Fruit fly (Drosophila melanogaster): ENCODE measurements around the gene CG4230.

Gene CG4230

DNA sequence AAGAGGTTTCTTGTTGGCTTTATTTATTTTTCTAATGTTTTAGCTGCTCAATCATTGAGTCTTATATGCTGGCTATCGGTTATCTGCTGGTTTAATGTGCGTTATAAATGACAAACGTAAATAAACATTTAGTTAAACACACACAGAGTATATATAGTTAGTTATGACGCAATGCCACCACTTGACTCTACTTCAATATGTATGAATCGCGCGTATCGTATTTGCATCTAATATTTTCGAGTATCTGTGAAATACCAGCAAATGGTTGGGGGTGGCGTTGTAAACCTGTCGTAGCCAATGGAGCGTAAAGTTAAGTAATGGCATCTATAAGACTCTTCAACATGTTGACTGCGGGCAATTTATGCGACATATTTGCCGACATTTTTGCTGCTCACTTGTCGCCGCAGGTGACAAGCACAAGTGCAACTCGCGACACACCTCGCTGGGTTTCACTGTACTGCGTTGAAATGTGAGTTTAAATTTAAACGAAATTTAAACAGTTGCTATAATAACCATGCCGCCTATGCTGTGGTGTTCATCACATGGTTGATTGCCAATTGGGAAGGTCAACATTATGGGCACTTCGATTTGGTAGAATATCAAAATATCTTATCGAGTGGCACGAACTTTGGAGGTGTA is 17.6 kb downstream of the CG4230 start:
- no peak for TF ChIP-seq fd59A (GFP tag; optimal IDR thresholded peaks at IDR 0.05)
- TF ChIP-seq fkh (GFP tag; optimal IDR thresholded peaks at IDR 0.05), result peak; percentile 86

DNA sequence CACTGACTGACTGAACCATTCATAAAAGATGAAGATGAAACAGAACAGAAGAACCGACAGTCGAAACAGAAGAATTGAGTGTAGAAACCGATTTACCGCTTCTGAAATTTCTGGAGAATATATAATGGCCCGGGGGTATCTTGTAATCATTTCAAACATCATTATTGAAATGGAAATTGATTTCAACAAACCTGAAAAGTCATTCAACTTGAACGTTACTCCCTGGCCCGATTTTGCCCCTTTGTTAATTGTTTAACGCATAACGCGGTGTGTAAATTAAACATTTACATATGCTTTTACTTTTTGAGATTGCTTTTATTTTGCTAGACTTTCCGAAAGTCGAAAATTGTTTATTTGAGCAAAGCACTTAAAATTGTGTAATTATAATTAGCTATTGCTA is 18.9 kb downstream of the CG4230 start:
- TF ChIP-seq ss (GFP tag; optimal IDR thresholded peaks at IDR 0.05) (no peak), CG11902 (GFP tag; optimal IDR thresholded peaks at IDR 0.05) (no peak), Met (GFP tag; optimal IDR thresholded peaks at IDR 0.05) (no peak), spab (GFP tag; optimal IDR thresholded peaks at IDR 0.05) (no peak), CG9139 (GFP tag; optimal IDR thresholded peaks at IDR 0.05) (no peak), Hr38 (GFP tag; optimal IDR thresholded peaks at IDR 0.05) (no peak), CG8632 (GFP tag; optimal IDR thresholded peaks at IDR 0.05) (no peak)

DNA sequence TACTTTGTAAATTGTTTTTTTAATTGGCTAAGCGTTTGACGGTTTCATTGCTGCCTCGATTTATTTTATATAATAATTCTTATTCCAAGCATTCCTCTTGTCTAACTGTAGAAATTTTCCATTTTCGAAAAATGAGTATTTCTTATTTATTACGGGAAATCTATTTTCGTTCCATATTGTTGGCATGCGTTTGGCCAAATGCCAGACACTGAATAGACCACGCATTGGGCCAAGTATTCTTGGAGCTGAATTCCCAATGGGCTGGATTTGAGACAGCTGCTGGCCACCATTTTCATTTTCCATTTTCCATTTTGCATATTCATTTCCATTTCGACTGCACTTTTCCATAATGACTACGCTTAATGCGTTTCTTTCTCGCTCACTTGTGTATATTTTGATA is 20.5 kb downstream of the CG4230 start:
- no peak for TF ChIP-seq CG6792 (GFP tag; optimal IDR thresholded peaks at IDR 0.05)

DNA sequence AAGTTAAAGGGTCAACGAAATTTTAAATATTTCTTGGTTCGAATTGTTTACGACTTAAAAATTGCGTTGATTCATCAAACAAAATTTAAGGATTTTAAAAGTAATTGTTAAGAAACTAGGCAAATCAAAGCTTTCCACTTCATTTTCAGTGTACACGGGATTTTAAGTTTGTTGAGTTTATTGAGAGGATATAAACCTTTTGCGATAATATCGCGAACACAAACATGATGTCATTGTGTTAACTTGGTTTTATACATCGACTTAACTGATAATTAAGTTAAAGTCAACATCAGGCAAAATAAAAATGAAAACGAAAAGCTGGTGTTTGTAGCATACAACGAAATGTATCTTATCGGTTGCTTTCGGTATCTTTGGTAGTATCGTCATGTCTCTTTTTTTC is 21.0 kb downstream of the CG4230 start:
- peak; percentile 7 for TF ChIP-seq acj6 (GFP tag; optimal IDR thresholded peaks at IDR 0.05)
- peak; percentile 56 for TF ChIP-seq fkh (GFP tag; optimal IDR thresholded peaks at IDR 0.05)
- no peak for TF ChIP-seq CG8119 (GFP tag; IDR thresholded peaks at IDR 0.05)
- TF ChIP-seq Eip78C (GFP tag), result peak; percentile 61
- TF ChIP-seq esn (GFP tag; optimal IDR thresholded peaks at IDR 0.05), result peak; percentile 31
- TF ChIP-seq achi (GFP tag; optimal IDR thresholded peaks at IDR 0.05), result no peak

DNA sequence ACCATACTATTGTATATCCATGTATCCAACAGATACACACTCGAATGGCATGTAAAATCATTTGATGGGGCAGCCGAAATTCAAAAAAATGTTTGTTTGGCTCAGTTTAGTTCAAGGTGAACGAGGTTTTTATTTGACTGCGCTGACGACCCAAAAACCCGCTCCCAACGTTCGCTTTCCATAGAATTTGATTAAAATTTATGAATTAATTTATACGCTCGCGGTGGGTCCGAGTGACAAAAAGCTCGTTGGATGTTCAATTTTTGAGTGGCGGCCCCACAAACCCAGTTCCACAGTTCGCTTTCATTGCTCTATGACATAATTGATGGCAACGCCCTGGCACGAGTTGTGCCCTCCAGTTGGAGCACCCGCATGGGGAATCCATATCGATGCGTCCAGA is 23.6 kb downstream of the CG4230 start:
- TF ChIP-seq Gug (GFP tag; IDR thresholded peaks at IDR 0.05) (no peak), CG9139 (GFP tag; optimal IDR thresholded peaks at IDR 0.05) (no peak), CG15336 (GFP tag; IDR thresholded peaks at IDR 0.05) (no peak), Eip93F (GFP tag; optimal IDR thresholded peaks at IDR 0.05) (no peak), fd85E (GFP tag; optimal IDR thresholded peaks at IDR 0.05) (no peak), Ets21C (GFP tag; optimal IDR thresholded peaks at IDR 0.05) (no peak), CG3032 (tag; optimal IDR thresholded peaks at IDR 0.05) (no peak), vri (GFP tag; optimal IDR thresholded peaks at IDR 0.05) (no peak), CG11902 (GFP tag; optimal IDR thresholded peaks at IDR 0.05) (no peak)

DNA sequence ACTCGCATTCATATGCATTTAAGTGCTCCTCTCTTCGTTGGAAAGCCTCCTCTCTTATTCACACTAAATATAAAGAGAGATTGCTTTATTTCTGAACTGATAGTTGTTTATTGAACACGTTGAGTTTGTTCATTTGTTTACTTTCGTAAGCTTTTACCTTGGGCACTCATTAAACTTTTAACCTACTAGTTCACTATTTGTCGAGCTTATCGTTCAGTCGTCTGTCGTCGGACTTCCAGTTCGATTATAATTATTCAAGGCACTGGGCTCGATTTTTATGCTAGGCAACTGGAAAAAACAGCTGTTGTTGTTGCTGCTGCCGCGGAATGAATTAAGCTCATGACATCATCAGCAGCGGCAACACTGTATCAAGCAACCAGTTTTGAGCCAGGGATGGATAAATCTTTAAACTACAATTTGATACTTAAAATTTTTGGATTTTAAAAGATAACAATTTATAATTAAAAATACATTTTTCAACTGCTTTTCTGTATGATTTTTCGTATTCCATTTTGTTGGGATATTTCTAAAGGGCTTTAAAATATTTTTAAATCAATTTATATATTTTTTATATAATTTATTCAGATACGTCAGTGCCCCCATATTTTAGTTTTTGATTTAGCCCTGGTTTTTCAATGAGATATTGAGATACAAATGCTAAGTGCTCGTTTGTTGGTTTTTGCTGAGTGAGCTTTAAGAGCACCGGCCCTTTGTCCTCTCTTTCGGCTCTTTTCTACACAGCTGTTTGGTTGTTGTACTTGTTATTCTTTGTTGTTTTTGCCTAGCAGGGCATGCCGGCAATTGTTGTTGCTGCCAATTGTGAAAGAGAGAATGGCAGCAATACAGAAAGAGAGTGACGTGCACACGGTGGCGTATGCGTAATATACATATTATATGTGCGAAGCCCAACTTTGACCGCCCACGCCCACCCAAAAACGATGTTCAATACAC is 49.5 kb downstream of the CG4230 start:
- TF ChIP-seq net (GFP tag; optimal IDR thresholded peaks at IDR 0.05) (peak; percentile 91), fkh (GFP tag; optimal IDR thresholded peaks at IDR 0.05) (peak; percentile 69), CG6276 (GFP tag; optimal IDR thresholded peaks at IDR 0.05) (peak; percentile 88), CG1621 (tag; optimal IDR thresholded peaks at IDR 0.05) (peak; percentile 79), CG4318 (GFP tag; optimal IDR thresholded peaks at IDR 0.05) (peak; percentile 88), CG3919 (GFP tag; optimal IDR thresholded peaks at IDR 0.05) (peak; percentile 90), CG16779 (tag; optimal IDR thresholded peaks at IDR 0.05) (peak; percentile 86), CG6792 (GFP tag; optimal IDR thresholded peaks at IDR 0.05) (peak; percentile 93), achi (GFP tag; optimal IDR thresholded peaks at IDR 0.05) (peak; percentile 93), CG3032 (tag; optimal IDR thresholded peaks at IDR 0.05) (peak; percentile 98), Sox102F (GFP tag; optimal IDR thresholded peaks at IDR 0.05) (peak; percentile 78), CG34406 (GFP tag; optimal IDR thresholded peaks at IDR 0.05) (peak; percentile 95), cyc (GFP tag; optimal IDR thresholded peaks at IDR 0.05) (peak; percentile 79), CG11762 (GFP tag; optimal IDR thresholded peaks at IDR 0.05; ENCODE audit: insufficient read depth) (peak; percentile 87), CG11294 (GFP tag; IDR thresholded peaks at IDR 0.05) (peak; percentile 94), Ets21C (GFP tag; optimal IDR thresholded peaks at IDR 0.05) (no peak), CG8319 (GFP tag; optimal IDR thresholded peaks at IDR 0.05) (peak; percentile 84), eg (GFP tag; IDR thresholded peaks at IDR 0.05) (peak; percentile 97), Hr39 (GFP tag; optimal IDR thresholded peaks at IDR 0.05) (peak; percentile 50), Lpt (GFP tag; optimal IDR thresholded peaks at IDR 0.05) (peak; percentile 88), CG32006 (GFP tag; optimal IDR thresholded peaks at IDR 0.05) (peak; percentile 94), pdm3 (GFP tag; optimal IDR thresholded peaks at IDR 0.05) (peak; percentile 85), topi (GFP tag; optimal IDR thresholded peaks at IDR 0.05) (peak; percentile 80)
